Worm (Caenorhabditis elegans) whole organism, mixed stage, embryonic: ENCODE results near the gene W03G11.2.

ENCODE experiments used
- ceh-43 ChIP-seq: fragments of 200-800 bp; sonication (Bioruptor generic); optimal IDR thresholded peaks from 2 replicates; lab custom pipeline; 2018; ENCODE audit warnings: mild to moderate bottlenecking, missing genetic modification characterization, moderate library complexity, missing compliant biosample characterization
- ceh-83 ChIP-seq: fragments of 200-800 bp; sonication (Bioruptor generic); optimal IDR thresholded peaks from 2 replicates; lab custom pipeline; 2018; ENCODE audit warnings: mild to moderate bottlenecking, missing genetic modification characterization, missing compliant biosample characterization
- cnd-1 ChIP-seq: fragments of 200-800 bp; sonication (Bioruptor generic); optimal IDR thresholded peaks from 2 replicates; lab custom pipeline; 2018; ENCODE audit warnings: mild to moderate bottlenecking, missing genetic modification characterization, missing compliant biosample characterization
- flh-1 ChIP-seq: fragments of 200-800 bp; sonication (Bioruptor generic); optimal IDR thresholded peaks from 2 replicates; lab custom pipeline; 2018; ENCODE audit warnings: mild to moderate bottlenecking, missing genetic modification characterization, moderate library complexity, missing compliant biosample characterization
- ham-2 ChIP-seq: fragments of 200-800 bp; sonication (Bioruptor generic); optimal IDR thresholded peaks from 2 replicates; lab custom pipeline; 2018; ENCODE audit warnings: mild to moderate bottlenecking, missing genetic modification characterization, missing compliant biosample characterization
- lin-32 ChIP-seq: fragments of 200-800 bp; sonication (Bioruptor generic); optimal IDR thresholded peaks from 2 replicates; lab custom pipeline; 2018; ENCODE audit warnings: mild to moderate bottlenecking, missing genetic modification characterization, missing compliant biosample characterization
- lsy-2 ChIP-seq: fragments of 150-350 bp; optimal IDR thresholded peaks from 2 replicates; lab custom pipeline; 2014; ENCODE audit warnings: missing biosample characterization, missing genetic modification characterization
- nhr-2 ChIP-seq: fragments of 150-350 bp; optimal IDR thresholded peaks from 2 replicates; lab custom pipeline; 2014; ENCODE audit warnings: missing biosample characterization, missing genetic modification characterization
- nhr-28 ChIP-seq: fragments of 150-350 bp; optimal IDR thresholded peaks from 2 replicates; lab custom pipeline; 2014; ENCODE audit warnings: missing biosample characterization, missing genetic modification characterization
- nhr-76 ChIP-seq: sonication (generic microtip); optimal IDR thresholded peaks from 2 replicates; lab custom pipeline; 2017; ENCODE audit warnings: missing biosample characterization, missing genetic modification characterization
- sem-2 ChIP-seq: fragments of 200-800 bp; sonication (Bioruptor generic); optimal IDR thresholded peaks from 2 replicates; lab custom pipeline; 2018; ENCODE audit warnings: mild to moderate bottlenecking, missing genetic modification characterization, missing compliant biosample characterization
- snpc-4 ChIP-seq: fragments of 150-350 bp; optimal IDR thresholded peaks from 2 replicates; lab custom pipeline; 2014; ENCODE audit warnings: missing biosample characterization, missing genetic modification characterization
- sptf-1 ChIP-seq: sonication (generic microtip); optimal IDR thresholded peaks from 2 replicates; lab custom pipeline; 2017; ENCODE audit warnings: mild to moderate bottlenecking, missing genetic modification characterization, moderate library complexity, missing compliant biosample characterization
- tbx-8 ChIP-seq: fragments of 200-800 bp; sonication (Bioruptor generic); optimal IDR thresholded peaks from 2 replicates; lab custom pipeline; 2018; ENCODE audit warnings: mild to moderate bottlenecking, missing genetic modification characterization, moderate library complexity, missing compliant biosample characterization
- unc-120 ChIP-seq: sonication (generic microtip); optimal IDR thresholded peaks from 2 replicates; lab custom pipeline; 2017; ENCODE audit warnings: missing genetic modification characterization, missing compliant biosample characterization; ENCODE audit not compliant: poor library complexity, severe bottlenecking
- ztf-11 ChIP-seq: fragments of 150-350 bp; optimal IDR thresholded peaks from 2 replicates; lab custom pipeline; 2014; ENCODE audit warnings: missing biosample characterization, missing genetic modification characterization

Gene W03G11.2

ce11 chrX:12064908-12065307 lies 43.5 kb downstream of the W03G11.2 start, which contains the start of gene lgc-23:
TSS of gene lgc-23 (plus strand) at chrX:12065208.
- TF ChIP-seq ceh-43 (no peak), sptf-1 (tag; lab: Kevin White, UChicago) (no peak), unc-120 (tag; lab: Kevin White, UChicago) (no peak), sem-2 (GFP tag; lab: Kevin White, UChicago) (no peak), ham-2 (GFP tag; lab: Kevin White, UChicago) (no peak), ztf-11 (no peak), snpc-4 (tag; lab: Kevin White, UChicago) (no peak), nhr-2 (no peak), tbx-8 (no peak), lsy-2 (tag; lab: Kevin White, UChicago) (no peak), nhr-76 (tag; lab: Kevin White, UChicago) (no peak), nhr-28 (no peak)
- TF ChIP-seq, all 35 proteins: peak for 0

- TF ChIP-seq unc-120 (tag; lab: Kevin White, UChicago) (no peak), ceh-83 (no peak), cnd-1 (tag; lab: Kevin White, UChicago) (no peak), flh-1 (no peak), lin-32 (no peak), lsy-2 (tag; lab: Kevin White, UChicago) (no peak)
Observed at ce11 chrX:12056973-12057372, 51.4 kb downstream of the W03G11.2 start, which contains the start of gene B0198.3. TSS of gene B0198.3 (minus strand) at chrX:12057073.
